Worm (Caenorhabditis elegans): Measurements from ENCODE around the gene hsp-43.

hsp-43 gene

DNA sequence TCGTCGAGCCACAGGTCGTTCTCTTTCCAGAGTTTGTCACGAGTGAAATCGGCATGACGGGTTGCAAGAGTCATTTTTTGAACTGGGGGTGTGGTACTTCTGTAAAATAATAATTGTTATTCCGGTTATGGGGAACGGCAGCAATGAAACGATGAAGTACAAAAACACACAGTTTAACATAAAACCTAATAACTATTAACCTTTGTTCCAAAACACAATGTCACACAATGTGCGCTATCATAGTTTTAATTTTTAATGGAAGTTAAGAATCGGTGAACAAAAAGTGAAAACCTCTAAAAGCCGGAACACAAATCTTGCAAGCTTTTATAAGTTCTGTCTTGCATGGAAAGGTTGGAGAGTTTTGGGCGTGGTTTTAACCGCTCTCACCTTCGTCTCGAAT lies at the start of gene hsp-43:
TSS of gene hsp-43 (minus strand) at position 101 of the 400 bp plus-strand sequence.
- TF ChIP-seq him-1 (tag; optimal IDR thresholded peaks at IDR 0.05) (no peak), W03F9.2 (tag; optimal IDR thresholded peaks at IDR 0.05) (no peak), dao-5 (tag; optimal IDR thresholded peaks at IDR 0.05) (no peak)

DNA sequence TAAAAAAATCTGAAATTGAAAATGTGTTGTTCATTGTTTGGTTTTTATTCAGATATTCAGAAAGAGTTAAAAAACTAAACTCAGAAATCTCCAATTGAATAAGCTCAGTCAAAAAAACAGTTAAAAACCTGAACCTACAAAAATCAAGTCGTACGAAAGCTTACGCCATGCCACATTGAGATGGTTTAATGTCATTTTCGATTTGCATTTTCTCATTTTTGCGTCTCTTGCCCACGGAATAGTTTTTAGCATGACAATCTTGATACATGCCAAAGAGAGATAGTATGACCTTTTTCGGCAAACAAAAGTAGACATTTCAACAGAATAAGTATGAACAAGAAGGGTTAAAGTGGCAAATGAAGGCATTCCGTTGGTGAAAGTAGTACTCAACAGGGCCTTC lies 45.7 kb upstream of the hsp-43 start:
- TF ChIP-seq W03F9.2 (tag; optimal IDR thresholded peaks at IDR 0.05) (no peak), him-1 (tag; optimal IDR thresholded peaks at IDR 0.05) (no peak), dao-5 (tag; optimal IDR thresholded peaks at IDR 0.05) (no peak)

- TF ChIP-seq him-1 (tag; optimal IDR thresholded peaks at IDR 0.05) = no peak
- no peak for TF ChIP-seq W03F9.2 (tag; optimal IDR thresholded peaks at IDR 0.05)
- TF ChIP-seq dao-5 (tag; optimal IDR thresholded peaks at IDR 0.05) = no peak
Observed at ce11 chrX:6279625-6280024, 44.3 kb upstream of the hsp-43 start, which contains the start of gene col-166. Gene col-166 (plus strand): TSS chrX:6280016.

- no peak for TF ChIP-seq dao-5 (tag; optimal IDR thresholded peaks at IDR 0.05)
- TF ChIP-seq W03F9.2 (tag; optimal IDR thresholded peaks at IDR 0.05) = no peak
- no peak for TF ChIP-seq him-1 (tag; optimal IDR thresholded peaks at IDR 0.05)
Observed at ce11 chrX:6278296-6278695, 43.0 kb upstream of the hsp-43 start.

DNA sequence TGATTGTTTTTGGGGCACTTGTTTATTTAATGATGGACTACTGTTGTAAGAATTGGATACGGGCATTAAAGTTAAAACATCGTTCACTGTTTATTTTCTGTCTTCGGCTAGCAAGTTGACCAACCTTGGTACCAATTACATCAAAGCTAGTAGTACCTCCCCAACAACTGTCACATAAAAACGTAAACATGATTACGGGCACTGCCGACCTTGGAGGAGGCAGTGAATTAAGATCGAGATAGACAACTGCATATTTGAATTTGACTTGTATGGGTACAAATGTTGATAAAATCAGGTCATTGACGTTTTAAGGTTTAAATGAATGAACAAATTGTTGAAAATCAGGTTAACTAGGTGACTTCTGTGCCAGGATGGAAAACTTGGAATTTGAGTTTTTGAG lies 41.9 kb upstream of the hsp-43 start:
- no peak for TF ChIP-seq W03F9.2 (tag; optimal IDR thresholded peaks at IDR 0.05)
- no peak for TF ChIP-seq him-1 (tag; optimal IDR thresholded peaks at IDR 0.05)
- no peak for TF ChIP-seq dao-5 (tag; optimal IDR thresholded peaks at IDR 0.05)

- TF ChIP-seq W03F9.2 (tag; optimal IDR thresholded peaks at IDR 0.05) = no peak
- no peak for TF ChIP-seq him-1 (tag; optimal IDR thresholded peaks at IDR 0.05)
- no peak for TF ChIP-seq dao-5 (tag; optimal IDR thresholded peaks at IDR 0.05)
Observed at ce11 chrX:6276701-6277100, 41.4 kb upstream of the hsp-43 start.

DNA sequence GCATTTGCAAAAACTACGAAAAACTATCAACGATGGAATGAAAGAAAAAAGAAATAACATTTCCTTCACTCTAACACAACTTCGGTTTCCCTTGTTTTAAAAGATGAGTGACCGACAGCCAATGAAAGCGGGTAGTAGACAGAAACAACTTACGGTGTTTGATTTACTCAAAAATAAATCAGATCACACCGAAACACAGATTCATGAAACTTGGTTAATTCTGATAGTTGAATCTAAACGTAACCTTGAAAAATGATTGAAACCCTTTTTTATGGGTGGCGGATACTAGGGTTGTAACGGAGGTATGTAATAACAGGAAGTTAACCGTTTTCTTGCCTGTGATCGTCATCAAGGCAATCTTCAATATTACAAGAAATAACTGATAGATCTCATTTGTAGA lies 40.0 kb upstream of the hsp-43 start:
- no peak for TF ChIP-seq him-1 (tag; optimal IDR thresholded peaks at IDR 0.05)
- no peak for TF ChIP-seq W03F9.2 (tag; optimal IDR thresholded peaks at IDR 0.05)
- TF ChIP-seq dao-5 (tag; optimal IDR thresholded peaks at IDR 0.05) = no peak

- TF ChIP-seq dao-5 (tag; optimal IDR thresholded peaks at IDR 0.05) (no peak), W03F9.2 (tag; optimal IDR thresholded peaks at IDR 0.05) (no peak), him-1 (tag; optimal IDR thresholded peaks at IDR 0.05) (no peak)
Observed at ce11 chrX:6274270-6274669, 38.9 kb upstream of the hsp-43 start.

DNA sequence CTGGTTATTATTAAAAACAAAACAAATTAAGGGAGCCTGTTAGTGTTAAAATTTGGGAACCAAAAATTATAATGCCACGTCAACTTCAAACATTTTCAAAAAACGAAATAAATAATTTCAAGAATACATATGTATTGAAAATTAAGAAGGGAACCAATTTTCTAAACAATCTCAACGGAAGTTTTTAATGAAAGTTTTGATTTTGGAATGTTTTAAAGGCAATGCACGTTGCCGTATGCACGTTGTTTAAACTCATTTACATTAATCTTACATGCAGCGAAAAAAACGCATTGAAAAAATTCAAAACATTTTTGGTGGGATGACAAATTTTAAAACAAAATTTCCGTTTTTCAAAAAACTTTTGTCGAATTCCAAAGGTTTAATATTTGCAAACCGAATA lies 38.4 kb upstream of the hsp-43 start:
- no peak for TF ChIP-seq dao-5 (tag; optimal IDR thresholded peaks at IDR 0.05)
- no peak for TF ChIP-seq W03F9.2 (tag; optimal IDR thresholded peaks at IDR 0.05)
- TF ChIP-seq him-1 (tag; optimal IDR thresholded peaks at IDR 0.05) = no peak

DNA sequence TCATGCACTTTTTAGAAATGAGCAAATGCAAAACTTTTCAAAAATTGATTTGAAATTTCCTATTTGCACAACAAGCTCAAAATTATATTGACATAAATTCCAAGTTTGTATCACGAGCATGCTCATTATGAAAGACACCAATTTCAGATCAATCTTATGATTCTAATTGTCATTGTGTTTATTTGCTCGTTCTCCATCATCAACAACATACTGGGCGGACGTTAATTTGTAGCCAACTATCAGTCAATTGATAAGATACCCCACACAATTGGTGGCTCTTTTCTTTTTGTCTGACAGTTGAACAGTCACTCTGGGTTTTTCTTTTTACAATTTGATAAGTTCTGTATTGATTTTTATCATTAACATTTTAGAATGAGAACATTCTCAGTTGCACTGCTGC lies 36.4 kb upstream of the hsp-43 start, which contains the start of gene lro-1:
TSS of gene lro-1 (plus strand) at position 372 of the 400 bp plus-strand sequence.
- no peak for TF ChIP-seq him-1 (tag; optimal IDR thresholded peaks at IDR 0.05)
- TF ChIP-seq dao-5 (tag; optimal IDR thresholded peaks at IDR 0.05) = no peak
- no peak for TF ChIP-seq W03F9.2 (tag; optimal IDR thresholded peaks at IDR 0.05)

DNA sequence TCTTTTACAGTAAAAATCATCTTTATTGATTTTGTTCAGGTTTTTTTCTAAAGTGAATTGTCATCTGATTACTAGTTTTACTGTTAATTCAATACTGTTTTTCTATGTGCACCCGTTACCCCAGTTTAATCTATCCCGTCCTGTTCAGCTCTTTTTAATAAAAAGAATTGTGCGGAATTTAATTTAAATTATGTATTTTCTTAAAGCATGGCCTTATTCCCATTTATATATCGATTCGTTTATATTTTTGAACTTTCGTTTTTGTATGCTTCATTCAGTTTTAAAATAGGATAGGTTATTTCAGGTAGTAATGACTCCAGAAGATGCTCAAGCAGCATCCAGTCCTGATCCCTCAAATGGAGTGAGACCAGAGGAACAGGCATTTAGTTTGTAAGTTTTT lies 31.4 kb upstream of the hsp-43 start, which contains the start of gene W05H9.2:
TSS of gene W05H9.2 (plus strand) at position 301 of the 400 bp plus-strand sequence.
- TF ChIP-seq dao-5 (tag; optimal IDR thresholded peaks at IDR 0.05) (no peak), W03F9.2 (tag; optimal IDR thresholded peaks at IDR 0.05) (no peak), him-1 (tag; optimal IDR thresholded peaks at IDR 0.05) (no peak)

ce11 chrX:6263194-6263698 lies 27.9 kb upstream of the hsp-43 start, which contains the start of gene W05H9.4:
Gene W05H9.4 (plus strand): TSS chrX:6263648.
- TF ChIP-seq W03F9.2 (tag; optimal IDR thresholded peaks at IDR 0.05) (no peak), dao-5 (tag; optimal IDR thresholded peaks at IDR 0.05) (no peak), him-1 (tag; optimal IDR thresholded peaks at IDR 0.05) (no peak)

DNA sequence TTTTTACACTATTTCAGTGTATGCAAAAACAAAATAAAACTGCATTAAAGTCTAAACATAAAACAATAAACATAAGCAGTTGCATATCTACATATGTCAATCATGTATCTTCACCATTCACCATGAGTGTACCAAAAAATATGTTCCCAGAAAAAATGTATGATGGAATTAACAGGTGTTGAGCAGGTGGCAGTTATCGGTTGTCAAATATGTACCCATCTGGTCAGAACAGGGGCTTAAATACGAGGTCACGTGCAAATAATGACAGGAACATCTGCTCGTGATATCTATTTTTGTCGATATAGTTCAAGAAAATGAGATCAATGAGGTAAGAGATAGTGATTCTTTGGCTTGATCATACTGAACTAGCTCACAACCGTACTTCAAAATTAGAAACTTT lies 23.7 kb upstream of the hsp-43 start:
- TF ChIP-seq W03F9.2 (tag; optimal IDR thresholded peaks at IDR 0.05) = no peak
- no peak for TF ChIP-seq dao-5 (tag; optimal IDR thresholded peaks at IDR 0.05)
- no peak for TF ChIP-seq him-1 (tag; optimal IDR thresholded peaks at IDR 0.05)

DNA sequence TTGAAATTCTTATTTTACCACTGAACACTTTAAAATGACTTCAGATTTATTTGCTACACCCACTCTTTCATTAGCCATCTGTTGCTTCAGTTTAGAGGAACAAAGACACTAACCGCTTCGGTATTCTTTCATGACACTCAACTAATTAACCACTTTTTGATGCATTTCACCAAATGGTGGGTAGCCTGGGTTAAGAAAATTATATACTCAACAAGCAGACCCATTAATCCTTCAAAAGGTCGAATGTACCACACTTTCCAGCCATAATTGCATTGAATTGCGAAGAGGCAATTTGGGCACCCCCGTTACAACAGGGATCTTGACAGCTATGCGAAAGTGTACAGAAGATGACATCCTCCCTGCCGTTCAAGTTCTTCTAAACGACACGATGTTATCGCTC lies 23.1 kb upstream of the hsp-43 start:
- TF ChIP-seq dao-5 (tag; optimal IDR thresholded peaks at IDR 0.05) (no peak), him-1 (tag; optimal IDR thresholded peaks at IDR 0.05) (no peak), W03F9.2 (tag; optimal IDR thresholded peaks at IDR 0.05) (no peak)

ce11 chrX:6256969-6257368 lies 21.6 kb upstream of the hsp-43 start:
- TF ChIP-seq W03F9.2 (tag; optimal IDR thresholded peaks at IDR 0.05) = no peak
- no peak for TF ChIP-seq him-1 (tag; optimal IDR thresholded peaks at IDR 0.05)
- TF ChIP-seq dao-5 (tag; optimal IDR thresholded peaks at IDR 0.05) = no peak
